Worm (Caenorhabditis elegans) whole organism, L4 larva: ENCODE data around the gene F44E2.4.

Source experiments
- F10B5.3 ChIP-seq: sonication (generic microtip); optimal IDR thresholded peaks from 2 replicates; lab custom pipeline; 2016; ENCODE audit warnings: mild to moderate bottlenecking, missing genetic modification characterization, missing compliant biosample characterization
- F26F4.8 ChIP-seq: fragments of 200-800 bp; sonication (Bioruptor generic); conservative IDR thresholded peaks from 2 replicates; pipeline ENCODE4 v1.3.6; 2022; ENCODE audit warnings: missing genetic modification characterization, missing compliant biosample characterization
- F44E2.7 ChIP-seq: fragments of 200-800 bp; sonication (Bioruptor generic); IDR thresholded peaks from 2 replicates; pipeline ENCODE4 v2.1.2; 2022; ENCODE audit warnings: missing genetic modification characterization, missing compliant biosample characterization
- F49E8.2 ChIP-seq: sonication (generic microtip); optimal IDR thresholded peaks from 2 replicates; lab custom pipeline; 2016; ENCODE audit warnings: missing compliant biosample characterization, mild to moderate bottlenecking, missing genetic modification characterization, borderline replicate concordance
- Y105C5A.15 ChIP-seq: fragments of 200-800 bp; sonication (Bioruptor generic); IDR thresholded peaks from 2 replicates; pipeline ENCODE4 v1.3.6; 2022; ENCODE audit warnings: missing genetic modification characterization, missing compliant biosample characterization
- ZK337.2 ChIP-seq: fragments of 200-800 bp; sonication (Bioruptor generic); IDR thresholded peaks from 2 replicates; pipeline ENCODE4 v1.3.6; 2022; ENCODE audit warnings: missing genetic modification reagents, missing genetic modification characterization, missing compliant biosample characterization
- aha-1 ChIP-seq: fragments of 150-350 bp; peaks from one replicate; lab custom pipeline; 2014; ENCODE audit warnings: missing biosample characterization, missing genetic modification characterization
- arid-1 ChIP-seq: fragments of 200-800 bp; sonication (Bioruptor generic); conservative IDR thresholded peaks from 2 replicates; pipeline ENCODE4 v1.3.6; 2022; ENCODE audit warnings: missing genetic modification reagents, missing genetic modification characterization, missing compliant biosample characterization
- attf-4 ChIP-seq: sonication (generic microtip); optimal IDR thresholded peaks from 3 replicates; lab custom pipeline; 2017; ENCODE audit warnings: missing biosample characterization, missing genetic modification characterization
- cey-2 ChIP-seq: sonication (generic microtip); optimal IDR thresholded peaks from 3 replicates; lab custom pipeline; 2017; ENCODE audit warnings: missing genetic modification characterization, mild to moderate bottlenecking, missing compliant biosample characterization, antibody characterized with exemption, borderline replicate concordance; ENCODE audit not compliant: insufficient read depth
- ctbp-1 ChIP-seq: fragments of 200-800 bp; sonication (Bioruptor generic); IDR thresholded peaks from 2 replicates; pipeline ENCODE4 v1.3.6; 2022; ENCODE audit warnings: missing genetic modification reagents, missing genetic modification characterization, missing compliant biosample characterization
- daf-16 ChIP-seq, 3 experiments: sonication (generic microtip); optimal IDR thresholded peaks; 2 replicates each; lab custom pipeline; 2016 to 2017; ENCODE audit warnings: missing genetic modification characterization in 3 of 3, missing genetic modification reagents in 3 of 3, mild to moderate bottlenecking in 2 of 3, missing compliant biosample characterization in 2 of 3, missing biosample characterization in 1 of 3, moderate library complexity in 1 of 3
- daf-19 ChIP-seq: fragments of 200-800 bp; sonication (Bioruptor generic); conservative IDR thresholded peaks from 2 replicates; pipeline ENCODE4 v1.3.6; 2022; ENCODE audit warnings: missing genetic modification characterization, missing compliant biosample characterization
- dpl-1 ChIP-seq: fragments of 150-350 bp; optimal IDR thresholded peaks from 2 replicates; lab custom pipeline; 2014; ENCODE audit warnings: missing biosample characterization, missing genetic modification reagents, missing genetic modification characterization
- duxl-1 ChIP-seq: sonication (generic microtip); optimal IDR thresholded peaks from 2 replicates; lab custom pipeline; 2016; ENCODE audit warnings: mild to moderate bottlenecking, missing genetic modification characterization, moderate library complexity, missing compliant biosample characterization; ENCODE audit not compliant: poor library complexity
- fos-1 ChIP-seq: fragments of 150-350 bp; optimal IDR thresholded peaks from 2 replicates; lab custom pipeline; 2014; ENCODE audit warnings: missing biosample characterization, missing genetic modification characterization
- hif-1 ChIP-seq, 2 experiments: sonication (generic microtip); optimal IDR thresholded peaks; 2 replicates each; lab custom pipeline; 2016 to 2017; ENCODE audit warnings: missing compliant biosample characterization in 2 of 2, missing genetic modification characterization in 2 of 2, missing genetic modification reagents in 2 of 2, missing genotype in 2 of 2, mild to moderate bottlenecking in 1 of 2
- hlh-30 ChIP-seq: sonication (generic microtip); optimal IDR thresholded peaks from 2 replicates; lab custom pipeline; 2017; ENCODE audit warnings: antibody characterized with exemption, mild to moderate bottlenecking, missing genetic modification characterization, missing compliant biosample characterization; ENCODE audit not compliant: insufficient read depth
- jun-1 ChIP-seq: fragments of 150-350 bp; optimal IDR thresholded peaks from 2 replicates; lab custom pipeline; 2014; ENCODE audit warnings: missing biosample characterization, missing genetic modification reagents, missing genetic modification characterization
- lim-7 ChIP-seq: fragments of 200-800 bp; sonication (Bioruptor generic); IDR thresholded peaks from 2 replicates; pipeline ENCODE4 v1.3.6; 2022; ENCODE audit warnings: missing genetic modification characterization, missing compliant biosample characterization
- lin-1 ChIP-seq: fragments of 200-800 bp; sonication (Bioruptor generic); IDR thresholded peaks from 2 replicates; pipeline ENCODE4 v1.3.6; 2022; ENCODE audit warnings: missing genetic modification reagents, missing genetic modification characterization, missing compliant biosample characterization
- lin-38 ChIP-seq: fragments of 200-800 bp; sonication (Bioruptor generic); IDR thresholded peaks from 2 replicates; pipeline ENCODE4 v1.3.6; 2022; ENCODE audit warnings: missing genetic modification reagents, missing genetic modification characterization, missing compliant biosample characterization
- lin-39 ChIP-seq: fragments of 150-350 bp; optimal IDR thresholded peaks from 2 replicates; lab custom pipeline; 2014; ENCODE audit warnings: missing biosample characterization, missing genetic modification reagents, missing genetic modification characterization
- lsy-2 ChIP-seq, 2 experiments: fragments of 150-350 bp in 1 of 2; sonication (generic microtip) in 1 of 2; optimal IDR thresholded peaks; 2 replicates each; lab custom pipeline; 2014 to 2017; ENCODE audit warnings: missing biosample characterization in 2 of 2, missing genetic modification characterization in 2 of 2
- madf-5 ChIP-seq, 2 experiments: fragments of 200-800 bp; sonication (Bioruptor generic); IDR thresholded peaks; 2 replicates each; pipeline ENCODE4 v1.3.6; 2022; ENCODE audit warnings: missing compliant biosample characterization in 2 of 2, missing genetic modification characterization in 2 of 2
- mdl-1 ChIP-seq, 2 experiments: fragments of 150-350 bp in 1 of 2; sonication (generic microtip) in 1 of 2; optimal IDR thresholded peaks; 2 replicates each; lab custom pipeline; 2014 to 2017; ENCODE audit warnings: missing biosample characterization in 2 of 2, missing genetic modification characterization in 2 of 2
- mep-1 ChIP-seq: fragments of 150-350 bp; sonication (generic microtip); optimal IDR thresholded peaks from 3 replicates; lab custom pipeline; 2014; ENCODE audit warnings: missing biosample characterization, missing genetic modification characterization
- mes-2 ChIP-seq: sonication (generic microtip); optimal IDR thresholded peaks from 2 replicates; lab custom pipeline; 2016; ENCODE audit warnings: missing genotype, mild to moderate bottlenecking, missing genetic modification characterization, missing compliant biosample characterization; ENCODE audit not compliant: poor library complexity, severe bottlenecking
- nhr-11 ChIP-seq: fragments of 150-350 bp; optimal IDR thresholded peaks from 2 replicates; lab custom pipeline; 2014; ENCODE audit warnings: missing biosample characterization, missing genetic modification characterization
- nhr-111 ChIP-seq: fragments of 200-800 bp; sonication (Bioruptor generic); optimal IDR thresholded peaks from 2 replicates; lab custom pipeline; 2018; ENCODE audit warnings: mild to moderate bottlenecking, missing genetic modification characterization, missing compliant biosample characterization
- nhr-28 ChIP-seq: fragments of 150-350 bp; optimal IDR thresholded peaks from 2 replicates; lab custom pipeline; 2014; ENCODE audit warnings: missing biosample characterization, missing genetic modification characterization
- pha-4 ChIP-seq, 2 experiments: fragments of 150-350 bp in 1 of 2; fragments of 200-800 bp in 1 of 2; sonication (Bioruptor generic) in 1 of 2; IDR thresholded peaks in 1 of 2; optimal IDR thresholded peaks in 1 of 2; 2 replicates each; pipeline versions ENCODE4 v1.3.6 to Lab custom; 2014 to 2022; ENCODE audit warnings: missing genetic modification characterization in 2 of 2, missing genetic modification reagents in 2 of 2, missing biosample characterization in 1 of 2, missing compliant biosample characterization in 1 of 2
- saeg-2 ChIP-seq: fragments of 200-800 bp; sonication (Bioruptor generic); IDR thresholded peaks from 2 replicates; pipeline ENCODE4 v1.3.6; 2022; ENCODE audit warnings: missing genetic modification reagents, missing genetic modification characterization, missing compliant biosample characterization
- sdz-12 ChIP-seq: fragments of 200-800 bp; sonication (Bioruptor generic); optimal IDR thresholded peaks from 2 replicates; lab custom pipeline; 2018; ENCODE audit warnings: mild to moderate bottlenecking, missing genetic modification characterization, missing compliant biosample characterization
- skn-1 ChIP-seq: fragments of 150-350 bp; optimal IDR thresholded peaks from 2 replicates; lab custom pipeline; 2014; ENCODE audit warnings: missing biosample characterization, missing genetic modification characterization
- unc-130 ChIP-seq: sonication (generic microtip); optimal IDR thresholded peaks from 2 replicates; lab custom pipeline; 2016; ENCODE audit warnings: missing genetic modification reagents, missing genetic modification characterization, missing compliant biosample characterization
- unc-62 ChIP-seq, 3 experiments: fragments of 150-350 bp in 1 of 3; sonication (generic microtip); optimal IDR thresholded peaks in 2 of 3; peaks in 1 of 3; 1 replicate in 1 of 3; 2 replicates in 2 of 3; lab custom pipeline; 2014 to 2017; ENCODE audit warnings: missing biosample characterization in 3 of 3, missing genetic modification characterization in 3 of 3, missing genetic modification reagents in 3 of 3, missing genotype in 1 of 3
- zip-2 ChIP-seq: fragments of 150-350 bp; optimal IDR thresholded peaks from 2 replicates; lab custom pipeline; 2014; ENCODE audit warnings: missing biosample characterization, missing genetic modification characterization

Gene F44E2.4

DNA sequence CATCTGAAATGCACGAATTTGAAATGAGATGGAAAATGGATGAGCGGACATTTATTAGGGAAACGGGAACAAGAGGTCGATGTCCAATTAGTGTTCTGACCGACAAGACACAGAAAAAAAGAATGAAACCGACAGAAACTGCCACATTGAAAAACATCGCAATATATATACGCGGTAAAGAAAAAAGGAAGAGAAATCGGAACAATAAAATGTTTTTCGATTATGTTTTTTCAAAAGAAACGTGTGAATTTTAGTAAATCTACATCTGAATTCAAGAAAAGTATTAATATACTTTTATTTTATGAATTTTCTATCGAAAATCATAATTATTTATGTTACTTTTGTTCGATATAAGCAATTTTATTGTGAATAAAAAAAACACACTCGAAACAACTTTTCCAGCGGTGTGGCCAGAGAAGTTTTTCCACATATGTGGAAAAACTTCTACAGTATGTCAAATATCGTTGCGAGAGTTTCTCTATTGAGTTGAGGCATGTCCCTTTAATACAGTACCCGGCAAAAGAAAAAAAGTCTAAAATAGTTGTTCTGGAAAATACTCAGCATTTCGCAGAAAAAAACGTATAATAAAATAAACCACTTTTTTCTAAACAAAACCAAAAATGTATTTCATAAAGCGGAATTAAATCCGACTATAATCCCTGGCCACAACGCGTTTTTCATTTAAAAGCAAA, 7.0 kb downstream of the F44E2.4 start, which contains the start of gene F44E2.10:
Gene F44E2.10, minus strand, starts transcription at position 51 of the 692 bp plus-strand sequence.
- no peak for TF ChIP-seq nhr-111 (GFP tag; lab: Kevin White, UChicago)
- no peak for TF ChIP-seq jun-1 (tag; lab: Kevin White, UChicago)
- no peak for TF ChIP-seq nhr-11 (tag; lab: Kevin White, UChicago)
- TF ChIP-seq F49E8.2 (tag; lab: Kevin White, UChicago) = no peak
- no peak for TF ChIP-seq zip-2
- no peak for TF ChIP-seq unc-62 (GFP tag; optimal IDR thresholded peaks at IDR 0.05 in 1 of 2; lab: Kevin White, UChicago)
- no peak for TF ChIP-seq unc-62 (tag; optimal IDR thresholded peaks at IDR 0.05; lab: Kevin White, UChicago)
- no peak for TF ChIP-seq lin-39 (tag; lab: Kevin White, UChicago)
- peak in 1 of 2 experiments; percentile 18 for TF ChIP-seq lsy-2 (tag; optimal IDR thresholded peaks at IDR 0.05; lab: Kevin White, UChicago)

DNA sequence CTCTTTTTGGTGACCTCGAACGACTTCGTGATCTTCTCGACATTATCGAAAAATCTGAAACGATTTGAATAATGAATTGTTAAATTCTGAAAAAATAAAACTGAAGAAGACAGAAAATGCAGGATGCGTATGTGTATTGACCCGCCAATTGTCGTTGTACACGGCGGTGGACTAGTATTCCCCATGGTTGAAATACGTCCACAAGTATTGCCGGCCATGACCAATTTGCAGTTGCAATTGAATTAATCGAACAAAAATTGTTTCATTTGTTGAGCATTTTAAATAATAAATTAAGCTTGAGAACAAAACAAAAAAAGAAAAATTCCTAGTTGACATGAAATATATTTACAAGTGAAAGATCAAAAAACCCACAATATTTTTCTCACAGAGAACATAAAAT, 9.0 kb downstream of the F44E2.4 start, which contains the start of gene F44E2.3:
Gene F44E2.3, minus strand, starts transcription at position 61 of the 400 bp plus-strand sequence.
- TF ChIP-seq mdl-1 (tag; optimal IDR thresholded peaks at IDR 0.05; lab: Kevin White, UChicago) = no peak
- TF ChIP-seq nhr-28 = no peak
- TF ChIP-seq hif-1 (tag; optimal IDR thresholded peaks at IDR 0.05; lab: Kevin White, UChicago) = peak in 1 of 2 experiments; percentile 8
- TF ChIP-seq ctbp-1 (GFP tag; lab: Robert Waterston, UW) = no peak
- peak; percentile 13 for TF ChIP-seq dpl-1 (GFP tag; lab: Kevin White, UChicago)
- TF ChIP-seq mes-2 (tag; lab: Kevin White, UChicago) = peak; percentile 82
- TF ChIP-seq lin-39 (tag; lab: Kevin White, UChicago) = no peak
- TF ChIP-seq mep-1 (tag; lab: Kevin White, UChicago) = no peak
- peak in 1 of 2 experiments; percentile 44 for TF ChIP-seq lsy-2 (tag; optimal IDR thresholded peaks at IDR 0.05; lab: Kevin White, UChicago)
- no peak for TF ChIP-seq lim-7 (GFP tag; lab: Robert Waterston, UW)
- no peak for TF ChIP-seq daf-16 (GFP tag; optimal IDR thresholded peaks at IDR 0.05; lab: Kevin White, UChicago)
- no peak for TF ChIP-seq daf-16 (tag; optimal IDR thresholded peaks at IDR 0.05; lab: Kevin White, UChicago)
- TF ChIP-seq lin-1 (GFP tag; lab: Robert Waterston, UW) = no peak
- no peak for TF ChIP-seq F10B5.3 (tag; lab: Kevin White, UChicago)
- TF ChIP-seq hlh-30 = no peak
- TF ChIP-seq cey-2 (tag; lab: Kevin White, UChicago) = no peak
- TF ChIP-seq F26F4.8 (GFP tag; lab: Robert Waterston, UW) = no peak
- no peak for TF ChIP-seq sdz-12 (GFP tag; lab: Kevin White, UChicago)
- no peak for TF ChIP-seq lin-38 (GFP tag; lab: Robert Waterston, UW)

DNA sequence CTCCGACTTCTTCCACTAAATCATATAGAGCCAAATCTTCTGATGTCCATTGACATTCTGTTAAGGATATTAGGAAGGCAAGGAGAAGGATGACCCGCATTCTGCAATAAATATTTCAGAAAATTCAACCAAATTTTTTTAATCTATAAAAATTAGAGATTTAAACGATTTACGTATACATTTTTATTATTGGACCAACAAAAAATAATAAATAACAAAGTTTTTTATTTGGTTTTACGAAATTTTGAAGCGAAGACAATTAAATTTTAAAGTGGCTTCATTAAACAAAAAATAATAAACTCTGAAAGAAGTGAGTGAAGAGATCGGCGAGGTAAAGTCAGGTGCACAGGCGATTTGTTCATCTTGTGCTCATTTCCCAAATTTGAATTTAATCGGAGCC, 11.1 kb downstream of the F44E2.4 start, which contains the start of gene F54F2.9:
Gene F54F2.9, minus strand, starts transcription at position 101 of the 400 bp plus-strand sequence.
- TF ChIP-seq ZK337.2 (GFP tag; lab: Robert Waterston, UW) = no peak
- no peak for TF ChIP-seq aha-1 (tag; lab: Kevin White, UChicago)
- TF ChIP-seq daf-19 (GFP tag; lab: Robert Waterston, UW) = no peak
- TF ChIP-seq skn-1 (tag; lab: Kevin White, UChicago) = no peak
- TF ChIP-seq pha-4 (GFP tag; IDR thresholded peaks at IDR 0.05; lab: Robert Waterston, UW) = no peak
- no peak for TF ChIP-seq pha-4 (tag; optimal IDR thresholded peaks at IDR 0.05; lab: Kevin White, UChicago)
- TF ChIP-seq fos-1 (tag; lab: Kevin White, UChicago) = no peak
- TF ChIP-seq F44E2.7 = no peak
- no peak for TF ChIP-seq duxl-1
- TF ChIP-seq attf-4 (tag; lab: Kevin White, UChicago) = no peak
- no peak for TF ChIP-seq madf-5 (GFP tag; IDR thresholded peaks at IDR 0.05; lab: Robert Waterston, UW)
- TF ChIP-seq saeg-2 = no peak
- no peak for TF ChIP-seq F10B5.3 (tag; lab: Kevin White, UChicago)
- no peak for TF ChIP-seq nhr-28
- no peak for TF ChIP-seq unc-130 (GFP tag; lab: Kevin White, UChicago)
- no peak for TF ChIP-seq zip-2
- TF ChIP-seq Y105C5A.15 (GFP tag; lab: Robert Waterston, UW) = no peak
- no peak for TF ChIP-seq arid-1 (GFP tag; lab: Robert Waterston, UW)
